Worm (Caenorhabditis elegans) whole organism, L1 larva: ENCODE measurements around the gene F31F4.17.

Experiments
- C16A3.4 ChIP-seq: fragments of 150-350 bp; optimal IDR thresholded peaks from 2 replicates; lab custom pipeline; 2014; ENCODE audit warnings: missing biosample characterization, missing genetic modification characterization
- C34B4.2 ChIP-seq: sonication (generic microtip); optimal IDR thresholded peaks from 2 replicates; lab custom pipeline; 2017; ENCODE audit warnings: mild to moderate bottlenecking, missing genetic modification characterization, missing compliant biosample characterization
- Y116A8C.19 ChIP-seq: sonication (generic microtip); optimal IDR thresholded peaks from 2 replicates; lab custom pipeline; 2016; ENCODE audit warnings: missing compliant biosample characterization, missing genetic modification characterization, borderline replicate concordance
- aha-1 ChIP-seq: fragments of 150-350 bp; optimal IDR thresholded peaks from 2 replicates; lab custom pipeline; 2014; ENCODE audit warnings: missing biosample characterization, missing genetic modification characterization
- alr-1 ChIP-seq: fragments of 200-800 bp; sonication (Bioruptor generic); optimal IDR thresholded peaks from 2 replicates; lab custom pipeline; 2018; ENCODE audit warnings: borderline replicate concordance, mild to moderate bottlenecking, missing genetic modification characterization, missing compliant biosample characterization
- aly-2 ChIP-seq: fragments of 150-350 bp; optimal IDR thresholded peaks from 2 replicates; lab custom pipeline; 2014; ENCODE audit warnings: missing biosample characterization, missing genetic modification characterization
- ceh-8 ChIP-seq: fragments of 200-800 bp; sonication (Bioruptor generic); optimal IDR thresholded peaks from 2 replicates; lab custom pipeline; 2018; ENCODE audit warnings: mild to moderate bottlenecking, missing genetic modification characterization, moderate library complexity, missing compliant biosample characterization
- ceh-82 ChIP-seq, 3 experiments: fragments of 150-350 bp in 1 of 3; sonication (generic microtip) in 2 of 3; optimal IDR thresholded peaks; 2 replicates each; lab custom pipeline; 2014 to 2017; ENCODE audit warnings: missing biosample characterization in 3 of 3, missing genetic modification characterization in 3 of 3
- ces-1 ChIP-seq: fragments of 150-350 bp; optimal IDR thresholded peaks from 2 replicates; lab custom pipeline; 2014; ENCODE audit warnings: missing biosample characterization, missing genetic modification reagents, missing genetic modification characterization
- dpl-1 ChIP-seq, 3 experiments: fragments of 150-350 bp in 2 of 3; sonication (generic microtip) in 1 of 3; optimal IDR thresholded peaks; 2 replicates each; lab custom pipeline; 2014 to 2017; ENCODE audit warnings: missing biosample characterization in 3 of 3, missing genetic modification characterization in 3 of 3, missing genetic modification reagents in 3 of 3
- dsc-1 ChIP-seq: sonication (generic microtip); optimal IDR thresholded peaks from 2 replicates; lab custom pipeline; 2016; ENCODE audit warnings: mild to moderate bottlenecking, missing genetic modification characterization, missing compliant biosample characterization
- efl-1 ChIP-seq, 4 experiments: fragments of 150-350 bp; optimal IDR thresholded peaks in 3 of 4; peaks in 1 of 4; 1 replicate in 1 of 4; 2 replicates in 3 of 4; lab custom pipeline; 2014; ENCODE audit warnings: missing biosample characterization in 2 of 4, missing genetic modification characterization in 2 of 4, missing genetic modification reagents in 2 of 4
- egl-13 ChIP-seq: sonication (generic microtip); optimal IDR thresholded peaks from 2 replicates; lab custom pipeline; 2016; ENCODE audit warnings: missing genotype, missing genetic modification reagents, missing genetic modification characterization, missing compliant biosample characterization
- elt-2 ChIP-seq: sonication (generic microtip); optimal IDR thresholded peaks from 2 replicates; lab custom pipeline; 2016; ENCODE audit warnings: missing genetic modification characterization, mild to moderate bottlenecking, inconsistent platforms, missing compliant biosample characterization, missing genetic modification reagents
- elt-3 ChIP-seq, 6 experiments: fragments of 150-350 bp in 1 of 6; sonication (generic microtip); optimal IDR thresholded peaks; 2 replicates each; lab custom pipeline; 2017 to 2018; ENCODE audit warnings: missing biosample characterization in 6 of 6, missing genetic modification characterization in 6 of 6, inconsistent platforms in 1 of 6
- ets-5 ChIP-seq: fragments of 200-800 bp; sonication (Bioruptor generic); IDR thresholded peaks from 2 replicates; pipeline ENCODE4 v1.3.6; 2022; ENCODE audit warnings: missing genetic modification characterization, missing compliant biosample characterization
- fkh-4 ChIP-seq: sonication (generic microtip); optimal IDR thresholded peaks from 2 replicates; lab custom pipeline; 2016; ENCODE audit warnings: missing compliant biosample characterization, missing genetic modification characterization, borderline replicate concordance
- fkh-8 ChIP-seq: sonication (generic microtip); optimal IDR thresholded peaks from 2 replicates; lab custom pipeline; 2016; ENCODE audit warnings: mild to moderate bottlenecking, missing genetic modification characterization, missing compliant biosample characterization
- fos-1 ChIP-seq: fragments of 150-350 bp; optimal IDR thresholded peaks from 2 replicates; lab custom pipeline; 2014; ENCODE audit warnings: missing biosample characterization, missing genetic modification characterization
- hlh-17 ChIP-seq: fragments of 200-800 bp; sonication (Bioruptor generic); optimal IDR thresholded peaks from 2 replicates; lab custom pipeline; 2018; ENCODE audit warnings: missing genetic modification characterization, mild to moderate bottlenecking, missing compliant biosample characterization, moderate library complexity, borderline replicate concordance
- hlh-4 ChIP-seq: sonication (generic microtip); optimal IDR thresholded peaks from 2 replicates; lab custom pipeline; 2016; ENCODE audit warnings: mild to moderate bottlenecking, missing genetic modification characterization, missing compliant biosample characterization
- hpl-2 ChIP-seq: fragments of 150-350 bp; optimal IDR thresholded peaks from 2 replicates; lab custom pipeline; 2014; ENCODE audit warnings: missing biosample characterization, missing genetic modification reagents, missing genetic modification characterization
- irx-1 ChIP-seq: sonication (generic microtip); optimal IDR thresholded peaks from 2 replicates; lab custom pipeline; 2016; ENCODE audit warnings: missing genetic modification characterization, missing compliant biosample characterization
- isw-1 ChIP-seq: fragments of 200-800 bp; sonication (Bioruptor generic); IDR thresholded peaks from 2 replicates; pipeline ENCODE4 v1.3.6; 2022; ENCODE audit warnings: missing genetic modification characterization, missing compliant biosample characterization
- lin-14 ChIP-seq: fragments of 200-800 bp; sonication (Bioruptor generic); optimal IDR thresholded peaks from 2 replicates; lab custom pipeline; 2018; ENCODE audit warnings: mild to moderate bottlenecking, missing genetic modification characterization, moderate library complexity, missing compliant biosample characterization
- lin-15B ChIP-seq: fragments of 150-350 bp; sonication (generic microtip); optimal IDR thresholded peaks from 3 replicates; lab custom pipeline; 2014; ENCODE audit warnings: missing biosample characterization, missing genetic modification characterization
- lin-39 ChIP-seq: fragments of 150-350 bp; optimal IDR thresholded peaks from 2 replicates; lab custom pipeline; 2014; ENCODE audit warnings: missing biosample characterization, missing genetic modification reagents, missing genetic modification characterization
- mef-2 ChIP-seq: fragments of 150-350 bp; optimal IDR thresholded peaks from 2 replicates; lab custom pipeline; 2014; ENCODE audit warnings: missing biosample characterization, missing genetic modification characterization
- nhr-12 ChIP-seq: sonication (generic microtip); optimal IDR thresholded peaks from 2 replicates; lab custom pipeline; 2017; ENCODE audit warnings: missing biosample characterization, missing genetic modification characterization
- nhr-20 ChIP-seq: sonication (generic microtip); optimal IDR thresholded peaks from 2 replicates; lab custom pipeline; 2016; ENCODE audit warnings: mild to moderate bottlenecking, missing genetic modification characterization, missing compliant biosample characterization
- nhr-28 ChIP-seq: fragments of 150-350 bp; optimal IDR thresholded peaks from 2 replicates; lab custom pipeline; 2014; ENCODE audit warnings: missing biosample characterization, missing genetic modification characterization
- nhr-47 ChIP-seq: sonication (generic microtip); optimal IDR thresholded peaks from 2 replicates; lab custom pipeline; 2016; ENCODE audit warnings: mild to moderate bottlenecking, missing genetic modification characterization, moderate library complexity, missing compliant biosample characterization
- nhr-71 ChIP-seq: sonication (generic microtip); optimal IDR thresholded peaks from 2 replicates; lab custom pipeline; 2016; ENCODE audit warnings: mild to moderate bottlenecking, missing genetic modification characterization, moderate library complexity, missing compliant biosample characterization
- nhr-76 ChIP-seq: sonication (generic microtip); optimal IDR thresholded peaks from 2 replicates; lab custom pipeline; 2017; ENCODE audit warnings: missing biosample characterization, missing genetic modification characterization
- nhr-84 ChIP-seq: sonication (generic microtip); optimal IDR thresholded peaks from 2 replicates; lab custom pipeline; 2017; ENCODE audit warnings: missing biosample characterization, missing genetic modification characterization
- nhr-85 ChIP-seq: sonication (generic microtip); peaks from one replicate; lab custom pipeline; 2016; ENCODE audit warnings: missing genetic modification characterization, inconsistent platforms, missing compliant biosample characterization
- nhr-90 ChIP-seq: sonication (generic microtip); optimal IDR thresholded peaks from 2 replicates; lab custom pipeline; 2016; ENCODE audit warnings: mild to moderate bottlenecking, missing genetic modification characterization, missing compliant biosample characterization; ENCODE audit not compliant: poor library complexity
- pax-3 ChIP-seq: fragments of 200-800 bp; sonication (Bioruptor generic); optimal IDR thresholded peaks from 2 replicates; lab custom pipeline; 2018; ENCODE audit warnings: mild to moderate bottlenecking, missing genetic modification characterization, moderate library complexity, missing compliant biosample characterization
- rnt-1 ChIP-seq: sonication (generic microtip); optimal IDR thresholded peaks from 2 replicates; lab custom pipeline; 2016; ENCODE audit warnings: mild to moderate bottlenecking, missing genetic modification characterization, moderate library complexity, missing compliant biosample characterization
- skn-1 ChIP-seq: fragments of 150-350 bp; optimal IDR thresholded peaks from 2 replicates; lab custom pipeline; 2014; ENCODE audit warnings: missing biosample characterization, missing genetic modification characterization
- snpc-4 ChIP-seq: fragments of 150-350 bp; optimal IDR thresholded peaks from 2 replicates; lab custom pipeline; 2014; ENCODE audit warnings: missing biosample characterization, missing genetic modification characterization
- snu-23 ChIP-seq: sonication (generic microtip); optimal IDR thresholded peaks from 2 replicates; lab custom pipeline; 2016; ENCODE audit warnings: missing genetic modification characterization, missing compliant biosample characterization
- sox-4 ChIP-seq: sonication (generic microtip); optimal IDR thresholded peaks from 2 replicates; lab custom pipeline; 2016; ENCODE audit warnings: missing genetic modification characterization, missing compliant biosample characterization
- sup-37 ChIP-seq: fragments of 200-800 bp; sonication (Bioruptor generic); optimal IDR thresholded peaks from 2 replicates; lab custom pipeline; 2018; ENCODE audit warnings: mild to moderate bottlenecking, missing genetic modification characterization, missing compliant biosample characterization
- swsn-7 ChIP-seq: sonication (generic microtip); optimal IDR thresholded peaks from 2 replicates; lab custom pipeline; 2016; ENCODE audit warnings: missing genetic modification characterization, missing compliant biosample characterization
- tbx-2 ChIP-seq: sonication (generic microtip); optimal IDR thresholded peaks from 2 replicates; lab custom pipeline; 2016; ENCODE audit warnings: missing genetic modification characterization, missing compliant biosample characterization
- unc-130 ChIP-seq: fragments of 150-350 bp; optimal IDR thresholded peaks from 2 replicates; lab custom pipeline; 2017; ENCODE audit warnings: missing biosample characterization, missing genetic modification characterization, inconsistent platforms
- unc-98 ChIP-seq: fragments of 200-800 bp; sonication (Bioruptor generic); IDR thresholded peaks from 2 replicates; pipeline ENCODE4 v1.3.6; 2022; ENCODE audit warnings: missing genetic modification characterization, missing compliant biosample characterization
- xbp-1 ChIP-seq: sonication (generic microtip); optimal IDR thresholded peaks from 2 replicates; lab custom pipeline; 2016; ENCODE audit warnings: missing genetic modification characterization, missing compliant biosample characterization
- zag-1 ChIP-seq: fragments of 150-350 bp; optimal IDR thresholded peaks from 2 replicates; lab custom pipeline; 2014; ENCODE audit warnings: missing biosample characterization, missing genetic modification characterization
- zip-4 ChIP-seq: fragments of 200-800 bp; sonication (Bioruptor generic); optimal IDR thresholded peaks from 2 replicates; lab custom pipeline; 2018; ENCODE audit warnings: mild to moderate bottlenecking, missing genetic modification characterization, moderate library complexity, missing compliant biosample characterization
- ztf-11 ChIP-seq, 2 experiments: sonication (generic microtip); optimal IDR thresholded peaks; 2 replicates each; lab custom pipeline; 2016 to 2017; ENCODE audit warnings: missing genetic modification characterization in 2 of 2, missing biosample characterization in 1 of 2, missing compliant biosample characterization in 1 of 2
- ztf-4 ChIP-seq: fragments of 150-350 bp; optimal IDR thresholded peaks from 2 replicates; lab custom pipeline; 2014; ENCODE audit warnings: missing biosample characterization, missing genetic modification characterization

Gene F31F4.17

DNA sequence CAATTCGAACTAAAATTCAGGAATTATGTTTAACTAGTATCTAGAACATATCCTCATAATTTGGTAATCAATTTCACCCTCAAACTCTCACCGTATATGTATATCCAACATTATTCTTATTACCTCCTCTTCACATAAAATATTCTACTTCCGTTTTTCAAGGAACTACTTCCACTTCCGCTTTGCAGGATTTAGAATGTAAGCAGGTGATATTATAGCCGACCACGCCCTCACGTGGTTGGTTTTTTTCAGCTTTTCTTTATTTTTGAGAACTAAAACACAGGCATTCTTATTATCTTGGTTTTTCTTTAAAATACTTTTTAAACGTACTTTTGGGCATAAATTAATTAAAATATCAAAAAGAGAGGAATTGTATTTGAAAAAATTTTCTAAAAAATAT is 42.2 kb downstream of the F31F4.17 start (continued):
- TF ChIP-seq zip-4 (GFP tag; lab: Kevin White, UChicago) (no peak), ztf-11 (tag; optimal IDR thresholded peaks at IDR 0.05; lab: Kevin White, UChicago) (no peak), zag-1 (tag; lab: Kevin White, UChicago) (no peak), C16A3.4 (tag; lab: Kevin White, UChicago) (no peak), irx-1 (tag; lab: Kevin White, UChicago) (no peak), ceh-8 (GFP tag; lab: Kevin White, UChicago) (no peak), nhr-20 (tag; lab: Kevin White, UChicago) (peak; percentile 44), swsn-7 (peak; percentile 28), isw-1 (GFP tag; lab: Robert Waterston, UW) (no peak), snu-23 (GFP tag; lab: Kevin White, UChicago) (no peak), elt-2 (tag; lab: Kevin White, UChicago) (no peak), lin-14 (GFP tag; lab: Kevin White, UChicago) (peak; percentile 75), snpc-4 (tag; lab: Kevin White, UChicago) (no peak), nhr-76 (no peak), ztf-4 (tag; lab: Kevin White, UChicago) (no peak), nhr-12 (no peak), dsc-1 (no peak), rnt-1 (tag; lab: Kevin White, UChicago) (no peak), elt-3 (tag; optimal IDR thresholded peaks at IDR 0.05; lab: Kevin White, UChicago) (no peak), sox-4 (tag; lab: Kevin White, UChicago) (peak; percentile 43), ces-1 (no peak), pax-3 (tag; lab: Kevin White, UChicago) (no peak), nhr-85 (no peak), egl-13 (no peak), sup-37 (no peak), nhr-90 (tag; lab: Kevin White, UChicago) (no peak), aly-2 (tag; lab: Kevin White, UChicago) (no peak), ceh-82 (tag; optimal IDR thresholded peaks at IDR 0.05; lab: Kevin White, UChicago) (no peak), nhr-71 (peak; percentile 82), nhr-28 (tag; lab: Kevin White, UChicago) (no peak), hlh-17 (GFP tag; lab: Kevin White, UChicago) (no peak), lin-39 (no peak), fkh-8 (tag; lab: Kevin White, UChicago) (peak; percentile 93), fos-1 (no peak), nhr-47 (peak; percentile 77), unc-130 (no peak), mef-2 (tag; lab: Kevin White, UChicago) (no peak), tbx-2 (tag; lab: Kevin White, UChicago) (no peak), xbp-1 (tag; lab: Kevin White, UChicago) (no peak), alr-1 (no peak), hlh-4 (tag; lab: Kevin White, UChicago) (peak; percentile 97), C34B4.2 (tag; lab: Kevin White, UChicago) (no peak), aha-1 (tag; lab: Kevin White, UChicago) (no peak), hpl-2 (GFP tag; lab: Kevin White, UChicago) (no peak), unc-98 (GFP tag; lab: Robert Waterston, UW) (no peak), lin-15B (tag; lab: Kevin White, UChicago) (no peak), efl-1 (optimal IDR thresholded peaks at IDR 0.05; lab: Kevin White, UChicago) (no peak), efl-1 (GFP tag; optimal IDR thresholded peaks at IDR 0.05 in 1 of 2; lab: Kevin White, UChicago) (no peak), Y116A8C.19 (no peak), fkh-4 (tag; lab: Kevin White, UChicago) (no peak), dpl-1 (GFP tag; optimal IDR thresholded peaks at IDR 0.05; lab: Kevin White, UChicago) (no peak), ets-5 (GFP tag; lab: Robert Waterston, UW) (no peak), skn-1 (tag; lab: Kevin White, UChicago) (no peak), nhr-84 (no peak)
